Fruit fly (Drosophila melanogaster): ENCODE data around the gene indra.

indra gene

DNA sequence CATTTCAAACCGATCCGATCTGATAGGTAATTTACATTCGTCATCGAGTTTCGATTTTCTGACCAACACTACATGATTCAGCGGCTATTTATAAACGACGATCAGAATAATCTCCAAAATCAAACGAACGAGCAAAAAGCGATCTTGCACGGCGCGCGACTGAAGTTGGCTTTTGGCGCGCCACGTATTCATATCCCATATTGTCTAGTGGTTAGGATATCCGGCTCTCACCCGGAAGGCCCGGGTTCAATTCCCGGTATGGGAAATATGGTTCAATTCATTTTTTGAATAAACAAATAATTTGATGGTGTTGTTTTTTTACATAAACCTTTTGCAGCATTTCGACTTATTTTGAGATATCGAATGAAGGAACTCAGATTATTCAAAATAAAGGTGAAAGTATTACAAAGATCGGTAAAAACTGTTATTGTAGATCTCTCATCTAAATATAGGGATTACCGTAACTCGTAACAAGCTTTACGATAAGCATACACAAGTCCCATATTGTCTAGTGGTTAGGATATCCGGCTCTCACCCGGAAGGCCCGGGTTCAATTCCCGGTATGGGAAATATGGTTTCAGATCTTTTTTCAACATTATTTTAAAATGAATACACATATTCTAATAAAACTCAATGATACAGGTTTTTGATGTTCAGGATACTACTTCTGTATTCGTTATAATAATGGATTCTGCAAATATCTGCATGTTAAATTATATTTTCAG, 37.7 kb upstream of the indra start (continued):
- TF ChIP-seq Dll (GFP tag; IDR thresholded peaks at IDR 0.05; ENCODE audit: partially characterized antibody) = peak; percentile 43; the same call in 1 of the 4 replicates
- TF ChIP-seq CG42726 (GFP tag; IDR thresholded peaks at IDR 0.05; ENCODE audit: partially characterized antibody) = peak; percentile 29; the same call in 1 of the 2 replicates
- TF ChIP-seq sens-2 (GFP tag; IDR thresholded peaks at IDR 0.05) = no peak
- 0 out of 3 replicates have a peak, but pooled peaks have one; percentile 30 for TF ChIP-seq Doc3 (GFP tag; IDR thresholded peaks at IDR 0.05; ENCODE audit: partially characterized antibody)
- no peak for TF ChIP-seq cato (GFP tag; optimal IDR thresholded peaks at IDR 0.05; ENCODE audit: borderline replicate concordance)
- TF ChIP-seq CG6791 (GFP tag; IDR thresholded peaks at IDR 0.05; ENCODE audit: partially characterized antibody) = peak; percentile 76
- no peak for TF ChIP-seq CoRest (tag; optimal IDR thresholded peaks at IDR 0.05)
- TF ChIP-seq CG33557 (GFP tag; optimal IDR thresholded peaks at IDR 0.05) = no peak
- no peak for TF ChIP-seq Max (GFP tag; optimal IDR thresholded peaks at IDR 0.05)
- no peak for TF ChIP-seq esg (GFP tag; conservative IDR thresholded peaks at IDR 0.05)
- TF ChIP-seq CG2129 (GFP tag; IDR thresholded peaks at IDR 0.05; ENCODE audit: partially characterized antibody) = peak; percentile 13; the same call in 1 of the 2 replicates
- TF ChIP-seq lmd (GFP tag; IDR thresholded peaks at IDR 0.05) = no peak

DNA sequence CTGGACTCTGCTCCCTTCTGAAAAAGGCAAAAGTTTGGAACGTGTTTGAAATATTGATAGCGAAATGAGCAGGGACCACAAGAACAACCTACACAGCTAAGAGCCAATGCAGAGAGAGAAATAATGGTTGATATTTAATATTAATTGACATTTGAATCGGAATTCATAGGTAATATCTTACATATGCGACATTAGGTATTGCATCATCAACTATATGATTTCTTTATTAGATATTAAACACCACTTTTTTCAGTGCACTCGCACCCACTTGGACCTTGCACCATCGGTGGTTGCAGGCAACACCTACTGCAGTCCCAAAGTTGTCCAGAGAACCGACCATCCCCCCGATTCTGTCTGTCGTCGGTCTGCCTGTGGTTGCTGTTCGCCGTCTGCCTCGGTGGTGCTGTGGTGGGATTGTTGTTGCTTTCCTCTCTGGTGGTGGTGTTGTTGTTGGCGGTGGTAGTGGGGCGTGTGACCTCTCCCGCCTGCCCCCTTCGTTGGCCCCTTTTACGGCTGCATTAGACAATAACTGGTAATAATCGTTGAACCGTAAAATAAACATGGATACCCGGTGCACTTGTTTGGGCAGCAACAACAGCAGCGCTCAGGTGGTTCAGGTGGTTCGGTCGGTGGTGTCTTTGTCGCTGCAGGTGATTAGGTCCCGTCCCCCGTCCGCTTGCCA, 36.8 kb upstream of the indra start:
- TF ChIP-seq so (GFP tag; IDR thresholded peaks at IDR 0.05) = no peak; the same call in 2 of the 3 replicates
- peak; percentile 82 for TF ChIP-seq zfh1 (GFP tag; IDR thresholded peaks at IDR 0.05)
- no peak for TF ChIP-seq Antp (GFP tag; optimal IDR thresholded peaks at IDR 0.05)
- TF ChIP-seq wdn (GFP tag; IDR thresholded peaks at IDR 0.05) = no peak
- peak; percentile 62 for TF ChIP-seq CG10209 (GFP tag; optimal IDR thresholded peaks at IDR 0.05)
- no peak for TF ChIP-seq CG13123 (GFP tag; optimal IDR thresholded peaks at IDR 0.05)
- TF ChIP-seq NC2β (GFP tag; optimal IDR thresholded peaks at IDR 0.05) = peak; percentile 48
- TF ChIP-seq bowl (GFP tag; IDR thresholded peaks at IDR 0.05) = 0 out of 2 replicates have a peak, but pooled peaks have one; percentile 9
- TF ChIP-seq CG2889 (GFP tag; IDR thresholded peaks at IDR 0.05) = no peak
- TF ChIP-seq stwl (tag; optimal IDR thresholded peaks at IDR 0.05) = peak; percentile 11
- no peak for TF ChIP-seq pros (GFP tag; optimal IDR thresholded peaks at IDR 0.05)
- TF ChIP-seq HLH3B (GFP tag; IDR thresholded peaks at IDR 0.05) = peak; percentile 53
- TF ChIP-seq ara (GFP tag; IDR thresholded peaks at IDR 0.05) = peak; percentile 87
- peak; percentile 16; the same call in 1 of the 3 replicates for TF ChIP-seq CG6175 (GFP tag; IDR thresholded peaks at IDR 0.05)
- TF ChIP-seq repo (GFP tag; optimal IDR thresholded peaks at IDR 0.05) = no peak
- TF ChIP-seq CG6683 (GFP tag; optimal IDR thresholded peaks at IDR 0.05) = no peak
- peak in 1 of 3 experiments; percentile 63 for TF ChIP-seq Stat92E (GFP tag; optimal IDR thresholded peaks at IDR 0.05)
- TF ChIP-seq jumu (GFP tag; optimal IDR thresholded peaks at IDR 0.05) = no peak
- peak; percentile 31 for TF ChIP-seq Hr3 (GFP tag; optimal IDR thresholded peaks at IDR 0.05)
- peak in 1 of 2 experiments; percentile 56 for TF ChIP-seq Hr51 (GFP tag; optimal IDR thresholded peaks at IDR 0.05)
- TF ChIP-seq Hsf (GFP tag; optimal IDR thresholded peaks at IDR 0.05) = peak; percentile 34
- TF ChIP-seq salm (tag; optimal IDR thresholded peaks at IDR 0.05) = no peak
- peak; percentile 73 for TF ChIP-seq CG16815 (GFP tag; optimal IDR thresholded peaks at IDR 0.05)
- TF ChIP-seq HLHmδ (GFP tag; optimal IDR thresholded peaks at IDR 0.05) = no peak
- no peak for TF ChIP-seq CG4328 (GFP tag; optimal IDR thresholded peaks at IDR 0.05)
- no peak for TF ChIP-seq ham (GFP tag; IDR thresholded peaks at IDR 0.05)
- no peak for TF ChIP-seq pfk (GFP tag; optimal IDR thresholded peaks at IDR 0.05)
- no peak for TF ChIP-seq luna (GFP tag; optimal IDR thresholded peaks at IDR 0.05)
- peak; percentile 40 for TF ChIP-seq CG17802 (tag; optimal IDR thresholded peaks at IDR 0.05)
- TF ChIP-seq pho (GFP tag; optimal IDR thresholded peaks at IDR 0.05) = peak; percentile 5
- TF ChIP-seq CG14667 (GFP tag; IDR thresholded peaks at IDR 0.05) = peak; percentile 49
- TF ChIP-seq BEAF-32 (GFP tag; optimal IDR thresholded peaks at IDR 0.05) = no peak
- peak; percentile 44 for TF ChIP-seq cwo (GFP tag; optimal IDR thresholded peaks at IDR 0.05)
- no peak for TF ChIP-seq pb (GFP tag; optimal IDR thresholded peaks at IDR 0.05)

Data from whole organism, embryonic.